Worm (Caenorhabditis elegans) whole organism, L4 larva: ENCODE data around the gene mapk-15.

Source experiments
- F26F4.8 ChIP-seq: fragments of 200-800 bp; sonication (Bioruptor generic); conservative IDR thresholded peaks from 2 replicates; pipeline ENCODE4 v1.3.6; 2022; ENCODE audit warnings: missing genetic modification characterization, missing compliant biosample characterization
- F37D6.2 ChIP-seq: sonication (generic microtip); optimal IDR thresholded peaks from 2 replicates; lab custom pipeline; 2016; ENCODE audit warnings: mild to moderate bottlenecking, missing genetic modification characterization, missing compliant biosample characterization
- R02D3.7 ChIP-seq: fragments of 150-350 bp; sonication (generic microtip); optimal IDR thresholded peaks from 3 replicates; lab custom pipeline; 2014; ENCODE audit warnings: missing biosample characterization, missing genetic modification characterization
- T26A8.4 ChIP-seq: fragments of 200-800 bp; sonication (Bioruptor generic); IDR thresholded peaks from 2 replicates; pipeline ENCODE4 v1.3.6; 2022; ENCODE audit warnings: missing genetic modification characterization, missing compliant biosample characterization
- Y75B8A.6 ChIP-seq: fragments of 200-800 bp; sonication (Bioruptor generic); IDR thresholded peaks from 2 replicates; pipeline ENCODE4 v1.3.6; 2022; ENCODE audit warnings: missing genetic modification reagents, missing genetic modification characterization, missing compliant biosample characterization
- aha-1 ChIP-seq: fragments of 150-350 bp; peaks from one replicate; lab custom pipeline; 2014; ENCODE audit warnings: missing biosample characterization, missing genetic modification characterization
- ceh-28 ChIP-seq: fragments of 150-350 bp; optimal IDR thresholded peaks from 2 replicates; lab custom pipeline; 2014; ENCODE audit warnings: missing biosample characterization, missing genetic modification reagents, missing genetic modification characterization
- ceh-82 ChIP-seq: sonication (generic microtip); optimal IDR thresholded peaks from 2 replicates; lab custom pipeline; 2017; ENCODE audit warnings: missing biosample characterization, missing genetic modification characterization
- cey-2 ChIP-seq: sonication (generic microtip); optimal IDR thresholded peaks from 3 replicates; lab custom pipeline; 2017; ENCODE audit warnings: missing genetic modification characterization, mild to moderate bottlenecking, missing compliant biosample characterization, antibody characterized with exemption, borderline replicate concordance; ENCODE audit not compliant: insufficient read depth
- ctbp-1 ChIP-seq: fragments of 200-800 bp; sonication (Bioruptor generic); IDR thresholded peaks from 2 replicates; pipeline ENCODE4 v1.3.6; 2022; ENCODE audit warnings: missing genetic modification reagents, missing genetic modification characterization, missing compliant biosample characterization
- daf-16 ChIP-seq, 3 experiments: sonication (generic microtip); optimal IDR thresholded peaks; 2 replicates each; lab custom pipeline; 2016 to 2017; ENCODE audit warnings: missing genetic modification characterization in 3 of 3, missing genetic modification reagents in 3 of 3, mild to moderate bottlenecking in 2 of 3, missing compliant biosample characterization in 2 of 3, missing biosample characterization in 1 of 3, moderate library complexity in 1 of 3
- daf-19 ChIP-seq: fragments of 200-800 bp; sonication (Bioruptor generic); conservative IDR thresholded peaks from 2 replicates; pipeline ENCODE4 v1.3.6; 2022; ENCODE audit warnings: missing genetic modification characterization, missing compliant biosample characterization
- dmd-8 ChIP-seq: fragments of 200-800 bp; sonication (Bioruptor generic); IDR thresholded peaks from 2 replicates; pipeline ENCODE4 v1.3.6; 2022; ENCODE audit warnings: missing genetic modification characterization, missing compliant biosample characterization
- dmd-9 ChIP-seq: fragments of 200-800 bp; sonication (Bioruptor generic); IDR thresholded peaks from 2 replicates; pipeline ENCODE4 v1.3.6; 2022; ENCODE audit warnings: missing genetic modification reagents, missing genetic modification characterization, missing compliant biosample characterization
- dpl-1 ChIP-seq: fragments of 150-350 bp; optimal IDR thresholded peaks from 2 replicates; lab custom pipeline; 2014; ENCODE audit warnings: missing biosample characterization, missing genetic modification reagents, missing genetic modification characterization
- dve-1 ChIP-seq: sonication (generic microtip); optimal IDR thresholded peaks from 2 replicates; lab custom pipeline; 2017; ENCODE audit warnings: antibody characterized with exemption, mild to moderate bottlenecking, missing genetic modification characterization, missing compliant biosample characterization; ENCODE audit not compliant: insufficient read depth
- hlh-11 ChIP-seq: fragments of 200-800 bp; sonication (Bioruptor generic); optimal IDR thresholded peaks from 2 replicates; lab custom pipeline; 2018; ENCODE audit warnings: mild to moderate bottlenecking, missing genetic modification characterization, missing compliant biosample characterization
- lin-15B ChIP-seq: fragments of 150-350 bp; sonication (generic microtip); optimal IDR thresholded peaks from 3 replicates; lab custom pipeline; 2014; ENCODE audit warnings: missing biosample characterization, missing genetic modification characterization
- lin-39 ChIP-seq: fragments of 150-350 bp; optimal IDR thresholded peaks from 2 replicates; lab custom pipeline; 2014; ENCODE audit warnings: missing biosample characterization, missing genetic modification reagents, missing genetic modification characterization
- lir-3 ChIP-seq: sonication (generic microtip); optimal IDR thresholded peaks from 2 replicates; lab custom pipeline; 2016; ENCODE audit warnings: mild to moderate bottlenecking, missing genetic modification characterization, missing compliant biosample characterization
- lsy-2 ChIP-seq, 2 experiments: fragments of 150-350 bp in 1 of 2; sonication (generic microtip) in 1 of 2; optimal IDR thresholded peaks; 2 replicates each; lab custom pipeline; 2014 to 2017; ENCODE audit warnings: missing biosample characterization in 2 of 2, missing genetic modification characterization in 2 of 2
- madf-5 ChIP-seq, 2 experiments: fragments of 200-800 bp; sonication (Bioruptor generic); IDR thresholded peaks; 2 replicates each; pipeline ENCODE4 v1.3.6; 2022; ENCODE audit warnings: missing compliant biosample characterization in 2 of 2, missing genetic modification characterization in 2 of 2
- mdl-1 ChIP-seq, 2 experiments: fragments of 150-350 bp in 1 of 2; sonication (generic microtip) in 1 of 2; optimal IDR thresholded peaks; 2 replicates each; lab custom pipeline; 2014 to 2017; ENCODE audit warnings: missing biosample characterization in 2 of 2, missing genetic modification characterization in 2 of 2
- mep-1 ChIP-seq: fragments of 150-350 bp; sonication (generic microtip); optimal IDR thresholded peaks from 3 replicates; lab custom pipeline; 2014; ENCODE audit warnings: missing biosample characterization, missing genetic modification characterization
- nhr-10 ChIP-seq: fragments of 150-350 bp; optimal IDR thresholded peaks from 2 replicates; lab custom pipeline; 2014; ENCODE audit warnings: missing biosample characterization, missing genetic modification characterization
- nhr-11 ChIP-seq: fragments of 150-350 bp; optimal IDR thresholded peaks from 2 replicates; lab custom pipeline; 2014; ENCODE audit warnings: missing biosample characterization, missing genetic modification characterization
- nhr-237 ChIP-seq: sonication (generic microtip); optimal IDR thresholded peaks from 2 replicates; lab custom pipeline; 2017; ENCODE audit warnings: missing biosample characterization, missing genetic modification characterization
- nhr-28 ChIP-seq: fragments of 150-350 bp; optimal IDR thresholded peaks from 2 replicates; lab custom pipeline; 2014; ENCODE audit warnings: missing biosample characterization, missing genetic modification characterization
- nhr-48 ChIP-seq: sonication (generic microtip); optimal IDR thresholded peaks from 2 replicates; lab custom pipeline; 2016; ENCODE audit warnings: mild to moderate bottlenecking, missing genetic modification characterization, missing compliant biosample characterization
- nhr-76 ChIP-seq: fragments of 150-350 bp; optimal IDR thresholded peaks from 2 replicates; lab custom pipeline; 2014; ENCODE audit warnings: missing biosample characterization, missing genetic modification characterization
- nhr-77 ChIP-seq: fragments of 150-350 bp; optimal IDR thresholded peaks from 2 replicates; lab custom pipeline; 2014; ENCODE audit warnings: missing biosample characterization, missing genetic modification characterization
- pha-4 ChIP-seq, 2 experiments: fragments of 150-350 bp in 1 of 2; fragments of 200-800 bp in 1 of 2; sonication (Bioruptor generic) in 1 of 2; IDR thresholded peaks in 1 of 2; optimal IDR thresholded peaks in 1 of 2; 2 replicates each; pipeline versions ENCODE4 v1.3.6 to Lab custom; 2014 to 2022; ENCODE audit warnings: missing genetic modification characterization in 2 of 2, missing genetic modification reagents in 2 of 2, missing biosample characterization in 1 of 2, missing compliant biosample characterization in 1 of 2
- pqm-1 ChIP-seq: sonication (generic microtip); optimal IDR thresholded peaks from 2 replicates; lab custom pipeline; 2017; ENCODE audit warnings: missing biosample characterization, missing genetic modification characterization
- sdz-12 ChIP-seq: fragments of 200-800 bp; sonication (Bioruptor generic); optimal IDR thresholded peaks from 2 replicates; lab custom pipeline; 2018; ENCODE audit warnings: mild to moderate bottlenecking, missing genetic modification characterization, missing compliant biosample characterization
- unc-62 ChIP-seq, 3 experiments: fragments of 150-350 bp in 1 of 3; sonication (generic microtip); optimal IDR thresholded peaks in 2 of 3; peaks in 1 of 3; 1 replicate in 1 of 3; 2 replicates in 2 of 3; lab custom pipeline; 2014 to 2017; ENCODE audit warnings: missing biosample characterization in 3 of 3, missing genetic modification characterization in 3 of 3, missing genetic modification reagents in 3 of 3, missing genotype in 1 of 3
- zfp-2 ChIP-seq: sonication (generic microtip); optimal IDR thresholded peaks from 2 replicates; lab custom pipeline; 2016; ENCODE audit warnings: mild to moderate bottlenecking, missing genetic modification characterization, missing compliant biosample characterization
- zip-11 ChIP-seq: fragments of 200-800 bp; sonication (Bioruptor generic); IDR thresholded peaks from 2 replicates; pipeline ENCODE4 v1.3.6; 2022; ENCODE audit warnings: missing genetic modification characterization, missing compliant biosample characterization

Gene mapk-15

ce11 chrIII:6085311-6085710, 17.7 kb downstream of the mapk-15 start:
- no peak for TF ChIP-seq nhr-76 (tag; lab: Kevin White, UChicago)
- TF ChIP-seq unc-62 (GFP tag; optimal IDR thresholded peaks at IDR 0.05 in 1 of 2; lab: Kevin White, UChicago) = peak in 1 of 2 experiments; percentile 84
- TF ChIP-seq unc-62 (tag; optimal IDR thresholded peaks at IDR 0.05; lab: Kevin White, UChicago) = no peak
- TF ChIP-seq aha-1 (tag; lab: Kevin White, UChicago) = peak; percentile 93
- no peak for TF ChIP-seq mdl-1 (tag; optimal IDR thresholded peaks at IDR 0.05; lab: Kevin White, UChicago)
- TF ChIP-seq nhr-10 = no peak
- TF ChIP-seq, all 104 proteins: peak for 2

- peak; percentile 78 for TF ChIP-seq nhr-28 (tag; lab: Kevin White, UChicago)
- peak; percentile 5 for TF ChIP-seq nhr-48 (tag; lab: Kevin White, UChicago)
- peak; percentile 15 for TF ChIP-seq nhr-77
- TF ChIP-seq ceh-28 = no peak
- TF ChIP-seq dve-1 = peak; percentile 75
- no peak for TF ChIP-seq cey-2 (tag; lab: Kevin White, UChicago)
- peak; percentile 45 for TF ChIP-seq hlh-11 (tag; lab: Kevin White, UChicago)
- peak; percentile 70 for TF ChIP-seq pqm-1 (tag; lab: Kevin White, UChicago)
- TF ChIP-seq dpl-1 (GFP tag; lab: Kevin White, UChicago) = no peak
- TF ChIP-seq lir-3 (tag; lab: Kevin White, UChicago) = no peak
- no peak for TF ChIP-seq zfp-2
- no peak for TF ChIP-seq daf-16 (GFP tag; optimal IDR thresholded peaks at IDR 0.05; lab: Kevin White, UChicago)
- peak; percentile 95 for TF ChIP-seq daf-16 (tag; optimal IDR thresholded peaks at IDR 0.05; lab: Kevin White, UChicago)
Measured at ce11 chrIII:6087705-6088359, 20.2 kb downstream of the mapk-15 start, which contains the start of gene wht-1. wht-1 (minus strand) TSS chrIII:6087755.

- TF ChIP-seq lin-15B (no peak), lin-39 (no peak), ceh-82 (tag; lab: Kevin White, UChicago) (no peak), pqm-1 (tag; lab: Kevin White, UChicago) (no peak), ctbp-1 (GFP tag; lab: Robert Waterston, UW) (no peak), zfp-2 (no peak), cey-2 (tag; lab: Kevin White, UChicago) (no peak), lsy-2 (tag; optimal IDR thresholded peaks at IDR 0.05; lab: Kevin White, UChicago) (no peak), pha-4 (GFP tag; IDR thresholded peaks at IDR 0.05; lab: Robert Waterston, UW) (no peak), pha-4 (tag; optimal IDR thresholded peaks at IDR 0.05; lab: Kevin White, UChicago) (no peak), dmd-8 (no peak), F37D6.2 (no peak), nhr-237 (tag; lab: Kevin White, UChicago) (no peak), daf-19 (no peak), R02D3.7 (tag; lab: Kevin White, UChicago) (no peak), T26A8.4 (GFP tag; lab: Robert Waterston, UW) (no peak), Y75B8A.6 (GFP tag; lab: Robert Waterston, UW) (no peak), madf-5 (GFP tag; IDR thresholded peaks at IDR 0.05; lab: Robert Waterston, UW) (no peak), dve-1 (no peak), nhr-11 (tag; lab: Kevin White, UChicago) (no peak)
Measured at ce11 chrIII:6095654-6096053, 28.0 kb downstream of the mapk-15 start.

DNA sequence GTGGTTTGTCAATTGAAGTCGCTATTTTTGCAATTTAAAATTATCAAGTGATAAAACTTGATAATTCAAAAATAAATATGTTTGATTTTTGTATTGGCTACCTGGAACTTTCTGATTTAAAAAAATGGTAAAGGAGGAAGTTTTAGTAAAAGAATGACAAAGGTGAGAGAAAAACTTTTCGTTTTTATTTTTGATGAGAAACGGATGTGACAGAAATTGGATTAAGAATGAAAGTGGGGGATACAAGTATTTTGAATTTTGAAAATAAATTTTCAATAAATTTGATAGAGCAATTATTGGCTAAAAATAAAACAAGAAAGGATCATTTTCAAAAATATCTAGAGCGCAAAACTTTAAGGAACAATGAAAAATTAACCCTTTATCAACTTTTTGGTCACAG, 35.1 kb downstream of the mapk-15 start, which contains the start of gene C05D10.4:
Gene C05D10.4 (minus strand): TSS at position 101 of the 400 bp plus-strand sequence.
- TF ChIP-seq aha-1 (tag; lab: Kevin White, UChicago) = no peak
- no peak for TF ChIP-seq madf-5 (GFP tag; IDR thresholded peaks at IDR 0.05; lab: Robert Waterston, UW)
- no peak for TF ChIP-seq F26F4.8 (GFP tag; lab: Robert Waterston, UW)
- no peak for TF ChIP-seq zip-11 (GFP tag; lab: Robert Waterston, UW)
- TF ChIP-seq dmd-9 = no peak
- no peak for TF ChIP-seq mep-1 (tag; lab: Kevin White, UChicago)
- TF ChIP-seq sdz-12 (GFP tag; lab: Kevin White, UChicago) = no peak
- TF ChIP-seq zfp-2 = no peak
